Worm (Caenorhabditis elegans): ENCODE data around the gene T05B4.9.

Gene T05B4.9

DNA sequence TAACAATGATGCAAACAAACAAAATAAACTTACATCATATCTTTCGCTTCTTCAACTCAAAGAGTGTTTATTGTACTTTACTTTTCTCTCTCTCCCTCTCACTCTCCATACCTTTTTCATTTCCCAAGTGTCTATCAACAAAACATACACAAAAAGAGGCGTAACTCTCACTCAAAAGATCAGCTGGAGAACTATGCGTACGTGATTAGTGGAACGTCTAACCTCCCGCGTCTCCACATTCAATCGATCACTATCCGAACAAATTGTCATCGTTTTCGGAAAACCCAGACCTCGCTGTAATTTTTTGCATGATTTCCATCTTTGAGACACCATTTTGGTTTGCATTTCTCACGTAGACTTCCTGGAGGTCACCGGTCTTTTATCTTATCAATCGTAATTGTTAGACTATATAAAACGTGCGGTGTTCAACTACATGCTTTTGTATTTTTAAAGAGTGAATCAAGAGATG, 13.3 kb upstream of the T05B4.9 start, which contains the start of gene nhr-57 (continued):
- TF ChIP-seq dsc-1 (tag; optimal IDR thresholded peaks at IDR 0.05) (no peak), irx-1 (tag; optimal IDR thresholded peaks at IDR 0.05) (peak; percentile 57), unc-86 (tag; optimal IDR thresholded peaks at IDR 0.05) (no peak), mef-2 (tag; optimal IDR thresholded peaks at IDR 0.05) (no peak), skn-1 (tag; optimal IDR thresholded peaks at IDR 0.05) (peak; percentile 92), unc-62 (GFP tag; optimal IDR thresholded peaks at IDR 0.05) (no peak), sptf-1 (tag; optimal IDR thresholded peaks at IDR 0.05) (no peak), efl-1 (optimal IDR thresholded peaks at IDR 0.05) (peak; percentile 50 to 54), efl-1 (GFP tag; optimal IDR thresholded peaks at IDR 0.05 in 1 of 2) (peak in 1 of 2 experiments; percentile 92), aha-1 (tag; optimal IDR thresholded peaks at IDR 0.05) (peak; percentile 100), hlh-4 (tag; optimal IDR thresholded peaks at IDR 0.05) (no peak), alr-1 (tag; optimal IDR thresholded peaks at IDR 0.05; ENCODE audit: borderline replicate concordance) (no peak), rnt-1 (tag; optimal IDR thresholded peaks at IDR 0.05) (no peak), C04F5.9 (tag; optimal IDR thresholded peaks at IDR 0.05) (peak; percentile 21), swsn-7 (tag; optimal IDR thresholded peaks at IDR 0.05) (peak; percentile 51), mab-9 (GFP tag; IDR thresholded peaks at IDR 0.05) (no peak), tlp-1 (tag; optimal IDR thresholded peaks at IDR 0.05) (no peak), ceh-63 (GFP tag; optimal IDR thresholded peaks at IDR 0.05) (no peak), pax-3 (tag; optimal IDR thresholded peaks at IDR 0.05) (peak; percentile 45), dpl-1 (GFP tag; optimal IDR thresholded peaks at IDR 0.05) (peak in 2 of 3 experiments; percentile 16 to 44), tbx-2 (tag; optimal IDR thresholded peaks at IDR 0.05) (peak; percentile 74), ets-5 (GFP tag; IDR thresholded peaks at IDR 0.05) (no peak), hlh-17 (GFP tag; optimal IDR thresholded peaks at IDR 0.05; ENCODE audit: borderline replicate concordance) (no peak), nhr-28 (tag; optimal IDR thresholded peaks at IDR 0.05) (no peak), Y116A8C.19 (tag; optimal IDR thresholded peaks at IDR 0.05; ENCODE audit: borderline replicate concordance) (no peak), efl-3 (GFP tag; optimal IDR thresholded peaks at IDR 0.05) (no peak), nhr-76 (tag; optimal IDR thresholded peaks at IDR 0.05) (no peak), nhr-19 (GFP tag; conservative IDR thresholded peaks at IDR 0.05) (peak; percentile 79), aly-2 (tag; optimal IDR thresholded peaks at IDR 0.05) (no peak), ceh-8 (GFP tag; optimal IDR thresholded peaks at IDR 0.05) (no peak), lir-3 (tag; optimal IDR thresholded peaks at IDR 0.05; ENCODE audit: poor library complexity) (peak; percentile 53), nhr-71 (tag; optimal IDR thresholded peaks at IDR 0.05) (peak; percentile 84), unc-30 (tag; optimal IDR thresholded peaks at IDR 0.05) (no peak), xbp-1 (tag; optimal IDR thresholded peaks at IDR 0.05) (no peak), zip-4 (GFP tag; optimal IDR thresholded peaks at IDR 0.05) (no peak), F16B12.6 (tag; optimal IDR thresholded peaks at IDR 0.05) (no peak), ama-1 (optimal IDR thresholded peaks at IDR 0.05) (no peak), egl-13 (tag; optimal IDR thresholded peaks at IDR 0.05) (no peak), lsy-2 (tag; optimal IDR thresholded peaks at IDR 0.05) (no peak), lin-13 (GFP tag; optimal IDR thresholded peaks at IDR 0.05) (peak; percentile 9), isw-1 (GFP tag; IDR thresholded peaks at IDR 0.05) (no peak), fkh-10 (GFP tag; optimal IDR thresholded peaks at IDR 0.05) (no peak), lin-14 (GFP tag; optimal IDR thresholded peaks at IDR 0.05) (peak; percentile 91), mdl-1 (tag; optimal IDR thresholded peaks at IDR 0.05) (peak in 1 of 2 experiments; percentile 77), nhr-85 (tag) (peak; percentile 95), sox-4 (tag; optimal IDR thresholded peaks at IDR 0.05) (no peak), fkh-4 (tag; optimal IDR thresholded peaks at IDR 0.05; ENCODE audit: borderline replicate concordance) (no peak)
